Worm (Caenorhabditis elegans): Measurements from ENCODE around the gene osm-1.

The osm-1 gene

DNA sequence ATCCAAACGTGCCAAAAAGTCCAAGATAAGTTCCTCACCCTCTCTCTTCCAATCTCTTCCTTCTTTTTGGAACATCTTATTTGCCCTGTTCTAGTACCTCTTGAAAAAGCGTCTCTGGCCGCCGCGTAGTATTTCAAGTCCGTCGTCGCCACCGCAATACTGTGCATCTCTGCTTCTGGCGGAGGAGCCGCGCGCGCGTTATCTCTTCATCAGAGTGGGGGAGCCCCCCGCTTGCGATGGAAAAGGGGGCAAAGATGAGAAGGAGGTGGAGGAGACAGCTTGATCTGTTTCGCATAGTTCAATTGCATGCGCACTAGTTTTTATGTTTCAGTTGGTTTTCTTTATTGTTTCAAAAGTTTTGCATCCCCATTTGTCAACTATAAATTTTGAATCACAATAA lies 12.7 kb upstream of the osm-1 start:
- TF ChIP-seq ztf-16 (tag; optimal IDR thresholded peaks at IDR 0.05) (no peak), unc-55 (GFP tag; optimal IDR thresholded peaks at IDR 0.05) (no peak), sdc-2 (tag; optimal IDR thresholded peaks at IDR 0.05) (no peak), fax-1 (tag; optimal IDR thresholded peaks at IDR 0.05) (no peak), sox-2 (GFP tag; IDR thresholded peaks at IDR 0.05) (no peak), ceh-34 (tag; optimal IDR thresholded peaks at IDR 0.05) (no peak), gmeb-2 (tag; optimal IDR thresholded peaks at IDR 0.05) (no peak), K02D7.2 (tag; optimal IDR thresholded peaks at IDR 0.05) (no peak), C08G9.2 (tag; optimal IDR thresholded peaks at IDR 0.05) (no peak), fkh-6 (tag; optimal IDR thresholded peaks at IDR 0.05) (no peak), ceh-48 (tag; optimal IDR thresholded peaks at IDR 0.05) (no peak), ref-2 (tag; optimal IDR thresholded peaks at IDR 0.05) (no peak), Y22D7AL.16 (tag; optimal IDR thresholded peaks at IDR 0.05) (no peak), dve-1 (tag; optimal IDR thresholded peaks at IDR 0.05) (no peak), T23F11.4 (GFP tag; optimal IDR thresholded peaks at IDR 0.05) (no peak), nhr-11 (tag; optimal IDR thresholded peaks at IDR 0.05) (no peak), ceh-2 (tag; optimal IDR thresholded peaks at IDR 0.05) (no peak)

DNA sequence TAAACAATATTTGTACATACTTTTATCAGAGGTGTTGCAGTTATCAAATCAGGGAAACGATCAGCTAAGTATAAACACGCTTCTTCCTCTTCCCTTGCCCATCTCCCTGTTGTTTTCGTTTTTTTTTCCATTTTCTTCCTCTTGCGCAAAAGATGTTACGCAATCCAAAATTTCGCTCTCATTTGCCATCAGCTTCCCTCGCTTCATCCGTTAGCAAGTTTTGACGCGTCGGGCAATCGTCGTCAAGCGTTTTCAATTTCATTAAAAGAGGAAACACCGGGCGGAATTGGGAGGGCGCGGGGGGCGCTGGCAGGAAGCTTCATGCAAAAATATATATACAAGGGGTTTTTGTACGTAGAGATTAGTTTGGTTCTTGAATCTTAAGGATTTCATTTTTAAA lies 10.5 kb upstream of the osm-1 start:
- TF ChIP-seq ztf-16 (tag; optimal IDR thresholded peaks at IDR 0.05) (no peak), ceh-31 (tag; optimal IDR thresholded peaks at IDR 0.05) (no peak), rnt-1 (tag; optimal IDR thresholded peaks at IDR 0.05) (no peak), lim-6 (tag; optimal IDR thresholded peaks at IDR 0.05) (no peak), unc-55 (GFP tag; optimal IDR thresholded peaks at IDR 0.05) (no peak), pax-1 (tag; optimal IDR thresholded peaks at IDR 0.05) (no peak)

ce11 chrX:16530455-16530854 lies 10.0 kb upstream of the osm-1 start:
- TF ChIP-seq hlh-8 (tag; optimal IDR thresholded peaks at IDR 0.05) (peak; percentile 29), pqm-1 (tag; optimal IDR thresholded peaks at IDR 0.05) (no peak)

DNA sequence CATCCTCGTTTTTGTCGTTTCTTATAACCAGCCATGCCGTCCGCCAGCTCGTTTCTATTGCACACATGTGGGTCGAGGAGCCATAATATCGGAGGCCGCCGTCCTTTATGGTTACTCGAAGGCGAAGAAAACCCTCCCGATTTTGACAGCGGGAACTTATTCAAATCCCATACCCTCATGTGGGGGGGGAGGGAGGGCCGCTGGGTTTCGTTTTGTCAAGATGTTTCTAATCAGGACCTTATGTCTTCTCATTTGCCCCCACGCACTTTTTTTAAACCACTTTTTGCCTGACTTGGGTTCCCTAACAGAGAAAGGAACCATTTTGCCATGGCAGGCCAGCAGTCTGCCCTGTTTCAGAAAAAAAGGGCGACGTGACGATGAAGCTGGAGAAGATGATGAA lies 8.0 kb upstream of the osm-1 start:
- TF ChIP-seq hlh-15 (tag; optimal IDR thresholded peaks at IDR 0.05) = no peak
- no peak for TF ChIP-seq nhr-232 (tag; optimal IDR thresholded peaks at IDR 0.05)
- TF ChIP-seq odd-2 (tag; optimal IDR thresholded peaks at IDR 0.05) = no peak
- TF ChIP-seq unc-42 (tag; optimal IDR thresholded peaks at IDR 0.05) = no peak
- TF ChIP-seq ttx-3 (tag; optimal IDR thresholded peaks at IDR 0.05) = no peak
- TF ChIP-seq eyg-1 (tag; optimal IDR thresholded peaks at IDR 0.05) = no peak
- no peak for TF ChIP-seq tbx-7 (tag; optimal IDR thresholded peaks at IDR 0.05)
- TF ChIP-seq ceh-19 (GFP tag; optimal IDR thresholded peaks at IDR 0.05) = no peak
- no peak for TF ChIP-seq pros-1 (tag; optimal IDR thresholded peaks at IDR 0.05)
- TF ChIP-seq lin-11 (tag; optimal IDR thresholded peaks at IDR 0.05) = no peak
- TF ChIP-seq F13H6.1 (tag; optimal IDR thresholded peaks at IDR 0.05) = no peak
- TF ChIP-seq ceh-48 (tag; optimal IDR thresholded peaks at IDR 0.05) = no peak
- TF ChIP-seq sox-4 (tag; optimal IDR thresholded peaks at IDR 0.05) = no peak
- TF ChIP-seq ceh-14 (tag; optimal IDR thresholded peaks at IDR 0.05) = no peak
- no peak for TF ChIP-seq fkh-6 (tag; optimal IDR thresholded peaks at IDR 0.05)

ce11 chrX:16533860-16534259 lies 6.6 kb upstream of the osm-1 start:
- TF ChIP-seq pha-4 (tag; optimal IDR thresholded peaks at IDR 0.05) (no peak), fkh-10 (GFP tag; optimal IDR thresholded peaks at IDR 0.05) (no peak), dve-1 (tag; optimal IDR thresholded peaks at IDR 0.05) (no peak), mec-3 (tag; optimal IDR thresholded peaks at IDR 0.05; ENCODE audit: borderline replicate concordance) (no peak), nhr-232 (tag; optimal IDR thresholded peaks at IDR 0.05) (no peak), syd-9 (tag; optimal IDR thresholded peaks at IDR 0.05) (no peak), K02D7.2 (tag; optimal IDR thresholded peaks at IDR 0.05) (no peak), ceh-6 (GFP tag; optimal IDR thresholded peaks at IDR 0.05) (no peak), fax-1 (tag; optimal IDR thresholded peaks at IDR 0.05) (no peak), che-1 (tag; optimal IDR thresholded peaks at IDR 0.05) (no peak), unc-3 (GFP tag; conservative IDR thresholded peaks at IDR 0.05) (no peak), unc-3 (tag; optimal IDR thresholded peaks at IDR 0.05) (no peak), elt-2 (tag; optimal IDR thresholded peaks at IDR 0.05) (no peak), zip-5 (tag; optimal IDR thresholded peaks at IDR 0.05) (no peak), pax-1 (tag; optimal IDR thresholded peaks at IDR 0.05) (no peak), hlh-30 (tag; optimal IDR thresholded peaks at IDR 0.05; ENCODE audit: insufficient read depth) (no peak)

Data from whole organism, late embryonic.